Worm (Caenorhabditis elegans): ENCODE data around the gene srh-234.

srh-234 gene

DNA sequence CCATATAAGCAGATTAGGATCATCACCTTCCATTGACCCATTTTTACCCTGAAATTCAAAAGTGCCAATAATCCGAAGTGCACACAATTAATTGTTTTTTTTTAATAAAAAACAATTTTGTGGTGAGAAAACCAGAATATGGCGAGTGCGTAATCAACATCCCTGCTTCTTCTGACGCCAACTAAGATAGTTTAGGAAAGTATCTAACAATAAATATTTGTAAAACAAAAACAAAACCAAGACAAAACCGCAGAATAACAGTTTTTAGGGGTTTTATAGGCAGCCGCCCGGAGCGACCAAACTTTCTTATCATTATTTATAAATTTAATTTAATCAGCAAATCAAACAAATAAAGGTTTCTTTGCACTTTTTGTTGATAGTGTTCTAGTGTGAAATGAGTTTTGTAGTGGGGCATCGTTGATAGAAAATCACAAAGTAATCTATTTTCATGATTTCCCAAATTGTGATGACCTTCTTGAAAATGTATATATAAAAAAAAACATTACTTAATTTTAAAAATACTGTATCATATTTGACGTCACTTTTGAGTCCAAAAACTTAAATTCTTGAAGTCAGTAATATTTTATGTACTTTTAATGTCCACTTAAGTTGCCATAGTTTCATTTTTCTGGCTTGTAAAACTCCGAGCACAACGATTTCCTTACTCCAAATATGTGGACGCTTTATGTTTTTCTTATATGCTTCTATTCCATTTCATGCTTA lies 41.8 kb downstream of the srh-234 start, which contains the start of the genes folt-3 and clec-214:
Gene folt-3, minus strand, starts transcription at position 51 of the 723 bp plus-strand sequence.
Gene clec-214, plus strand, starts transcription at position 673 of the 723 bp plus-strand sequence.
- TF ChIP-seq hmbx-1 (tag; optimal IDR thresholded peaks at IDR 0.05) (no peak), ceh-13 (GFP tag; optimal IDR thresholded peaks at IDR 0.05) (no peak), tra-4 (tag; optimal IDR thresholded peaks at IDR 0.05) (no peak)

DNA sequence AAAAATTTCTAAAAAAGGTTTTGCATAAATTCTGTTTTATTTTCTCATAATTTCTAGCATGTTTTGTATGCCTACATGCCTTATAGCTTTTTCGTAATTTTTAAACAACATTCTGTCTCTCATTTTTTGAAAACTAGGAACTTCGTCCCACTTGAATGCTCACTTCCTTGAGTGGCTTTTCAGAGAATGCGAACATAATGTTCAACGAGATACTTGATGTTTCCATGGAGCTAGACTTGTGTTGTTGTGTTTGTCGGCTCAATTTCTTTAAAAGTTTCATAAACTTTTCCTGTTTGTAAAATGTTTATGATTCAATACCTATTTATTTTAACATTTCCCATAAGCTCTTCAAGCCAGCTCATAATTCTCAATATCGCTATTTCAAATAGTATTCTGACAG lies 46.8 kb downstream of the srh-234 start, which contains the start of gene clec-213:
Gene clec-213, plus strand, starts transcription at position 301 of the 400 bp plus-strand sequence.
- TF ChIP-seq hmg-4 (GFP tag; optimal IDR thresholded peaks at IDR 0.05) (no peak), aly-1 (tag; optimal IDR thresholded peaks at IDR 0.05) (no peak), sea-1 (GFP tag; conservative IDR thresholded peaks at IDR 0.05) (no peak), tbx-37 (GFP tag; conservative IDR thresholded peaks at IDR 0.05) (no peak), ceh-36 (tag; optimal IDR thresholded peaks at IDR 0.05) (no peak), ama-1 (optimal IDR thresholded peaks at IDR 0.05) (no peak), F13C5.2 (tag; optimal IDR thresholded peaks at IDR 0.05) (no peak), ceh-13 (GFP tag; optimal IDR thresholded peaks at IDR 0.05) (no peak)

DNA sequence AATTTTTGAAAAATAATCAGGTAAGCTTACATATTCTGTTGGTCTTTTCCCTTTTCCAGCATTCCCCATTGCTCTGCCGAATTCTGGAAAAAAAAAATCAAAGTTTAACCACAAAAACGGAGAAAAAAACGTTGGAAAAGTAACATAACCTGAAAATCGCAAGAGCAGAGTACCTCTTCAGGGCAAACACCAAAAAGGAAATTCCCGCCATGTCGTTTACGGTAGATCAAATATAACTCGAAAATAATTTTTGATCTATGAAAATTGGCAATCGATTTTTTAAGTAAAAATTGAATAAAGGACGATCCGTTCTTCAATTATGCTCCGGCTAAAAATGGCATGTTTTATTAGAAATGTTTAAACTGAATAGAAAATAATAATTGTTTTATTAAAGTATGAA lies 48.3 kb downstream of the srh-234 start, which contains the start of gene C50E3.11:
Gene C50E3.11, minus strand, starts transcription at position 83 of the 400 bp plus-strand sequence.
- no peak for TF ChIP-seq sea-1 (GFP tag; conservative IDR thresholded peaks at IDR 0.05)
- no peak for TF ChIP-seq tbx-11 (GFP tag; IDR thresholded peaks at IDR 0.05)
- no peak for TF ChIP-seq flt-1 (GFP tag; IDR thresholded peaks at IDR 0.05)
- TF ChIP-seq ceh-13 (GFP tag; optimal IDR thresholded peaks at IDR 0.05), result no peak
- no peak for TF ChIP-seq hmg-4 (GFP tag; optimal IDR thresholded peaks at IDR 0.05)
- no peak for TF ChIP-seq tbx-37 (GFP tag; conservative IDR thresholded peaks at IDR 0.05)
- TF ChIP-seq ets-7 (tag; optimal IDR thresholded peaks at IDR 0.05), result no peak
- TF ChIP-seq hmbx-1 (tag; optimal IDR thresholded peaks at IDR 0.05), result no peak
- TF ChIP-seq scrt-1 (GFP tag; IDR thresholded peaks at IDR 0.05), result no peak
- TF ChIP-seq tra-4 (tag; optimal IDR thresholded peaks at IDR 0.05), result no peak
- TF ChIP-seq hnd-1 (tag; optimal IDR thresholded peaks at IDR 0.05), result no peak
- no peak for TF ChIP-seq B0310.2 (tag; optimal IDR thresholded peaks at IDR 0.05)
- TF ChIP-seq pes-1 (GFP tag; IDR thresholded peaks at IDR 0.05), result no peak
- TF ChIP-seq F13C5.2 (tag; optimal IDR thresholded peaks at IDR 0.05), result no peak
- no peak for TF ChIP-seq ceh-36 (tag; optimal IDR thresholded peaks at IDR 0.05)
- no peak for TF ChIP-seq aly-1 (tag; optimal IDR thresholded peaks at IDR 0.05)
- no peak for TF ChIP-seq ama-1 (optimal IDR thresholded peaks at IDR 0.05)

DNA sequence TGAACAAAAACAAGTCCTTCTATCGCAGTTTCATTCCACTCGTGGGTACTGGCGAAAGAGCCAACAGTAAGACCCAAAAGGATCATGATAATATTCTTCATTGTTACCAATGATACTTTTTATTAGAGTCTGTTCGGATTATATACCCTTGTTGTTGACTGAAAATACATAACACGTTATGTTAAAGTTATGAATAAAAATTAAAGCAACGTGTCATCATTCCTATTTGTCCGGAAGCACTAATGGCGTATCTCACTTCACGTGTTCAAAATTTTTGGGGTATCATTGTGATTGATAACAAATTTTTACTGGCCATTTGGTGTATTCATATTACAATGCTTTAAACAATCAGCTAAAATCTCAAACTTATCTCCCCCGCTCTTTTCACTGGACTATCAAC lies 50.2 kb downstream of the srh-234 start, which contains the start of gene scl-26:
Gene scl-26, minus strand, starts transcription at position 101 of the 400 bp plus-strand sequence.
- TF ChIP-seq tbx-11 (GFP tag; IDR thresholded peaks at IDR 0.05), result no peak
- no peak for TF ChIP-seq hmg-4 (GFP tag; optimal IDR thresholded peaks at IDR 0.05)
- no peak for TF ChIP-seq F13C5.2 (tag; optimal IDR thresholded peaks at IDR 0.05)
- TF ChIP-seq hnd-1 (tag; optimal IDR thresholded peaks at IDR 0.05), result no peak
- TF ChIP-seq ama-1 (optimal IDR thresholded peaks at IDR 0.05), result no peak
- TF ChIP-seq aly-1 (tag; optimal IDR thresholded peaks at IDR 0.05), result no peak
- TF ChIP-seq tra-4 (tag; optimal IDR thresholded peaks at IDR 0.05), result no peak
- no peak for TF ChIP-seq B0310.2 (tag; optimal IDR thresholded peaks at IDR 0.05)
- no peak for TF ChIP-seq pes-1 (GFP tag; IDR thresholded peaks at IDR 0.05)
- TF ChIP-seq flt-1 (GFP tag; IDR thresholded peaks at IDR 0.05), result no peak
- TF ChIP-seq ceh-13 (GFP tag; optimal IDR thresholded peaks at IDR 0.05), result no peak
- TF ChIP-seq scrt-1 (GFP tag; IDR thresholded peaks at IDR 0.05), result no peak
- no peak for TF ChIP-seq sea-1 (GFP tag; conservative IDR thresholded peaks at IDR 0.05)
- TF ChIP-seq hmbx-1 (tag; optimal IDR thresholded peaks at IDR 0.05), result no peak
